Fruit fly (Drosophila melanogaster) whole organism, embryonic: Measurements from ENCODE around the gene Rm62.

Source experiments
- Atf-2 ChIP-seq: fragments of 200-800 bp; sonication (Bioruptor generic); optimal IDR thresholded peaks from 2 replicates; lab custom pipeline; 2016; ENCODE audit warnings: missing biosample characterization, missing genetic modification characterization
- Atf6 ChIP-seq: fragments of 200-800 bp; sonication (Bioruptor generic); IDR thresholded peaks from 2 replicates; pipeline ENCODE4 v1.3.6; 2022; ENCODE audit warnings: missing biosample characterization, missing genetic modification characterization
- CG1024 ChIP-seq: fragments of 200-800 bp; sonication (Bioruptor generic); IDR thresholded peaks from 2 replicates; pipeline ENCODE4 v1.3.6; 2022; ENCODE audit warnings: missing biosample characterization, missing genetic modification characterization
- CG10654 ChIP-seq: fragments of 200-800 bp; sonication (Bioruptor generic); optimal IDR thresholded peaks from 2 replicates; lab custom pipeline; 2016; ENCODE audit warnings: missing biosample characterization, missing genetic modification characterization
- CG10959 ChIP-seq: fragments of 200-800 bp; sonication (Bioruptor generic); IDR thresholded peaks from 2 replicates; pipeline ENCODE4 v1.3.6; 2022; ENCODE audit warnings: missing biosample characterization, missing genetic modification characterization
- CG10979 ChIP-seq: fragments of 200-800 bp; sonication (Bioruptor generic); optimal IDR thresholded peaks from 2 replicates; lab custom pipeline; 2018; ENCODE audit warnings: missing biosample characterization, mild to moderate bottlenecking, missing genetic modification characterization, moderate library complexity
- CG11093 ChIP-seq: fragments of 200-800 bp; sonication (Bioruptor generic); IDR thresholded peaks from 3 replicates; pipeline ENCODE4 v1.3.6; 2022; ENCODE audit warnings: missing biosample characterization, missing genetic modification characterization
- CG11696 ChIP-seq: fragments of 200-800 bp; sonication (Bioruptor generic); IDR thresholded peaks from 2 replicates; pipeline ENCODE4 v1.3.6; 2022; ENCODE audit warnings: missing biosample characterization, missing genetic modification characterization
- CG1233 ChIP-seq: fragments of 200-800 bp; sonication (Bioruptor generic); optimal IDR thresholded peaks from 4 replicates; lab custom pipeline; 2018; ENCODE audit warnings: missing biosample characterization, mild to moderate bottlenecking, missing genetic modification characterization
- CG13123 ChIP-seq: fragments of 200-800 bp; sonication (Bioruptor generic); optimal IDR thresholded peaks from 2 replicates; lab custom pipeline; 2016; ENCODE audit warnings: missing biosample characterization, missing genetic modification characterization
- CG13287 ChIP-seq: fragments of 200-800 bp; sonication (Bioruptor generic); IDR thresholded peaks from 2 replicates; pipeline ENCODE4 v1.3.6; 2022; ENCODE audit warnings: missing biosample characterization, missing genetic modification characterization; ENCODE audit not compliant: partially characterized antibody
- CG14050 ChIP-seq: fragments of 200-800 bp; sonication (Bioruptor generic); IDR thresholded peaks from 3 replicates; pipeline ENCODE4 v1.3.6; 2022; ENCODE audit warnings: missing biosample characterization, missing genetic modification characterization
- CG14860 ChIP-seq: fragments of 200-800 bp; sonication (Bioruptor generic); IDR thresholded peaks from 3 replicates; pipeline ENCODE4 v1.3.6; 2022; ENCODE audit warnings: missing biosample characterization, missing genetic modification characterization; ENCODE audit not compliant: partially characterized antibody
- CG15011 ChIP-seq: fragments of 200-800 bp; sonication (Bioruptor generic); optimal IDR thresholded peaks from 3 replicates; lab custom pipeline; 2018; ENCODE audit warnings: missing biosample characterization, mild to moderate bottlenecking, missing genetic modification characterization
- CG1602 ChIP-seq: fragments of 200-800 bp; sonication (Bioruptor generic); optimal IDR thresholded peaks from 3 replicates; lab custom pipeline; 2016; ENCODE audit warnings: missing biosample characterization, missing genetic modification characterization
- CG16863 ChIP-seq: fragments of 200-800 bp; sonication (Bioruptor generic); optimal IDR thresholded peaks from 3 replicates; lab custom pipeline; 2016; ENCODE audit warnings: missing biosample characterization, missing genetic modification characterization
- CG17186 ChIP-seq: fragments of 200-800 bp; sonication (Bioruptor generic); optimal IDR thresholded peaks from 3 replicates; lab custom pipeline; 2017; ENCODE audit warnings: missing biosample characterization, missing genetic modification reagents, missing genetic modification characterization
- CG17912 ChIP-seq: fragments of 200-800 bp; sonication (Bioruptor generic); optimal IDR thresholded peaks from 2 replicates; lab custom pipeline; 2018; ENCODE audit warnings: missing biosample characterization, mild to moderate bottlenecking, missing genetic modification characterization
- CG18262 ChIP-seq: fragments of 200-800 bp; optimal IDR thresholded peaks from 3 replicates; lab custom pipeline; 2019; ENCODE audit warnings: missing biosample characterization, mild to moderate bottlenecking, missing genetic modification characterization, moderate library complexity
- CG2678 ChIP-seq: fragments of 200-800 bp; sonication (Bioruptor generic); optimal IDR thresholded peaks from 3 replicates; lab custom pipeline; 2019; ENCODE audit warnings: missing biosample characterization, mild to moderate bottlenecking, missing genetic modification characterization, moderate library complexity
- CG4424 ChIP-seq: fragments of 200-800 bp; sonication (Bioruptor generic); optimal IDR thresholded peaks from 3 replicates; lab custom pipeline; 2016; ENCODE audit warnings: missing biosample characterization, missing genetic modification characterization
- CG5245 ChIP-seq: fragments of 200-800 bp; sonication (Bioruptor generic); optimal IDR thresholded peaks from 3 replicates; lab custom pipeline; 2016; ENCODE audit warnings: missing biosample characterization, missing genetic modification characterization
- CG6175 ChIP-seq: fragments of 200-800 bp; sonication (Bioruptor generic); IDR thresholded peaks from 3 replicates; pipeline ENCODE4 v1.3.6; 2022; ENCODE audit warnings: missing biosample characterization, missing genetic modification characterization
- CG9609 ChIP-seq: fragments of 200-800 bp; sonication (Bioruptor generic); optimal IDR thresholded peaks from 3 replicates; lab custom pipeline; 2016; ENCODE audit warnings: missing biosample characterization, missing genetic modification characterization
- Dip2 ChIP-seq: fragments of 200-800 bp; sonication (Bioruptor generic); IDR thresholded peaks from 2 replicates; pipeline ENCODE4 v1.3.6; 2022; ENCODE audit warnings: missing biosample characterization, missing genetic modification characterization
- Doc3 ChIP-seq: fragments of 200-800 bp; sonication (Bioruptor generic); IDR thresholded peaks from 3 replicates; pipeline ENCODE4 v1.3.6; 2022; ENCODE audit warnings: missing biosample characterization, missing genetic modification characterization; ENCODE audit not compliant: partially characterized antibody
- Dref ChIP-seq: fragments of 200-800 bp; sonication (Bioruptor generic); IDR thresholded peaks from 2 replicates; pipeline ENCODE4 v1.3.6; 2022; ENCODE audit warnings: missing biosample characterization, missing genetic modification characterization
- Elba2 ChIP-seq: fragments of 200-800 bp; sonication (Bioruptor generic); optimal IDR thresholded peaks from 3 replicates; lab custom pipeline; 2016; ENCODE audit warnings: missing biosample characterization, missing genetic modification characterization
- HLH3B ChIP-seq: fragments of 200-800 bp; sonication (Bioruptor generic); IDR thresholded peaks from 2 replicates; pipeline ENCODE4 v1.3.6; 2022; ENCODE audit warnings: missing biosample characterization, missing genetic modification characterization
- HLHmδ ChIP-seq: fragments of 200-800 bp; sonication (Bioruptor generic); optimal IDR thresholded peaks from 2 replicates; lab custom pipeline; 2018; ENCODE audit warnings: missing biosample characterization, mild to moderate bottlenecking, missing genetic modification characterization, moderate library complexity
- Hand ChIP-seq: fragments of 200-800 bp; sonication (Bioruptor generic); optimal IDR thresholded peaks from 2 replicates; lab custom pipeline; 2017; ENCODE audit warnings: mild to moderate bottlenecking, missing biosample characterization, missing genetic modification reagents, missing genetic modification characterization
- Hmr ChIP-seq: fragments of 200-800 bp; sonication (Bioruptor generic); optimal IDR thresholded peaks from 3 replicates; lab custom pipeline; 2017; ENCODE audit warnings: mild to moderate bottlenecking, missing biosample characterization, missing genetic modification reagents, missing genetic modification characterization
- Lhr ChIP-seq: fragments of 200-800 bp; sonication (Bioruptor generic); optimal IDR thresholded peaks from 3 replicates; lab custom pipeline; 2017; ENCODE audit warnings: mild to moderate bottlenecking, missing biosample characterization, missing genetic modification reagents, missing genetic modification characterization
- Meics ChIP-seq: fragments of 200-800 bp; sonication (Bioruptor generic); optimal IDR thresholded peaks from 2 replicates; lab custom pipeline; 2017; ENCODE audit warnings: missing biosample characterization, mild to moderate bottlenecking, missing genetic modification characterization
- Sry-δ ChIP-seq: fragments of 200-800 bp; sonication (Bioruptor generic); optimal IDR thresholded peaks from 2 replicates; lab custom pipeline; 2016; ENCODE audit warnings: missing biosample characterization, missing genetic modification characterization
- Vsx1 ChIP-seq: fragments of 200-800 bp; sonication (Bioruptor generic); optimal IDR thresholded peaks from 2 replicates; lab custom pipeline; 2017; ENCODE audit warnings: missing biosample characterization, mild to moderate bottlenecking, missing genetic modification characterization, missing genetic modification reagents
- ac ChIP-seq: fragments of 200-800 bp; sonication (Bioruptor generic); optimal IDR thresholded peaks from 3 replicates; lab custom pipeline; 2017; ENCODE audit warnings: missing biosample characterization, mild to moderate bottlenecking, missing genetic modification characterization
- ems ChIP-seq: fragments of 200-800 bp; sonication (Bioruptor generic); optimal IDR thresholded peaks from 3 replicates; lab custom pipeline; 2016; ENCODE audit warnings: missing biosample characterization, missing genetic modification characterization
- fd64A ChIP-seq: fragments of 200-800 bp; sonication (Bioruptor generic); optimal IDR thresholded peaks from 3 replicates; lab custom pipeline; 2018; ENCODE audit warnings: missing biosample characterization, mild to moderate bottlenecking, missing genetic modification characterization
- gcm ChIP-seq: fragments of 200-800 bp; sonication (Bioruptor generic); optimal IDR thresholded peaks from 2 replicates; lab custom pipeline; 2019; ENCODE audit warnings: missing biosample characterization, mild to moderate bottlenecking, missing genetic modification characterization, moderate library complexity
- hth ChIP-seq: fragments of >200 bp; optimal IDR thresholded peaks from 2 replicates; lab custom pipeline; 2017; ENCODE audit warnings: inconsistent platforms
- lab ChIP-seq: fragments of 200-800 bp; sonication (Bioruptor generic); optimal IDR thresholded peaks from 3 replicates; lab custom pipeline; 2017; ENCODE audit warnings: missing biosample characterization, missing genetic modification characterization, mild to moderate bottlenecking, moderate library complexity, missing genetic modification reagents
- lbe ChIP-seq: fragments of 200-800 bp; sonication (Bioruptor generic); optimal IDR thresholded peaks from 2 replicates; lab custom pipeline; 2016; ENCODE audit warnings: missing biosample characterization, mild to moderate bottlenecking, missing genetic modification characterization
- luna ChIP-seq: fragments of 200-800 bp; sonication (Bioruptor generic); optimal IDR thresholded peaks from 2 replicates; lab custom pipeline; 2016; ENCODE audit warnings: missing biosample characterization, missing genetic modification characterization
- pros ChIP-seq: fragments of 200-800 bp; sonication (Bioruptor generic); optimal IDR thresholded peaks from 3 replicates; lab custom pipeline; 2019; ENCODE audit warnings: missing biosample characterization, mild to moderate bottlenecking, missing genetic modification characterization, moderate library complexity
- sens ChIP-seq: fragments of 200-800 bp; sonication (Bioruptor generic); peaks from one replicate; lab custom pipeline; 2016; ENCODE audit warnings: missing biosample characterization, missing genetic modification characterization
- slou ChIP-seq: fragments of 200-800 bp; sonication (Bioruptor generic); optimal IDR thresholded peaks from 3 replicates; lab custom pipeline; 2016; ENCODE audit warnings: missing biosample characterization, missing genetic modification characterization
- slp2 ChIP-seq: fragments of 200-800 bp; sonication (Bioruptor generic); optimal IDR thresholded peaks from 2 replicates; lab custom pipeline; 2016; ENCODE audit warnings: missing biosample characterization, missing genetic modification characterization
- sqz ChIP-seq: fragments of 200-800 bp; sonication (Bioruptor generic); optimal IDR thresholded peaks from 3 replicates; lab custom pipeline; 2018; ENCODE audit warnings: missing biosample characterization, mild to moderate bottlenecking, missing genetic modification characterization
- toy ChIP-seq: fragments of 200-800 bp; sonication (Bioruptor generic); IDR thresholded peaks from 2 replicates; pipeline ENCODE4 v1.3.6; 2022; ENCODE audit warnings: missing biosample characterization, missing genetic modification characterization
- trh ChIP-seq: fragments of 200-800 bp; sonication (Bioruptor generic); optimal IDR thresholded peaks from 2 replicates; lab custom pipeline; 2016; ENCODE audit warnings: missing biosample characterization, missing genetic modification characterization
- vfl ChIP-seq: fragments of 200-800 bp; sonication (Bioruptor generic); optimal IDR thresholded peaks from 2 replicates; lab custom pipeline; 2016; ENCODE audit warnings: missing biosample characterization, missing genetic modification characterization

The Rm62 gene

DNA sequence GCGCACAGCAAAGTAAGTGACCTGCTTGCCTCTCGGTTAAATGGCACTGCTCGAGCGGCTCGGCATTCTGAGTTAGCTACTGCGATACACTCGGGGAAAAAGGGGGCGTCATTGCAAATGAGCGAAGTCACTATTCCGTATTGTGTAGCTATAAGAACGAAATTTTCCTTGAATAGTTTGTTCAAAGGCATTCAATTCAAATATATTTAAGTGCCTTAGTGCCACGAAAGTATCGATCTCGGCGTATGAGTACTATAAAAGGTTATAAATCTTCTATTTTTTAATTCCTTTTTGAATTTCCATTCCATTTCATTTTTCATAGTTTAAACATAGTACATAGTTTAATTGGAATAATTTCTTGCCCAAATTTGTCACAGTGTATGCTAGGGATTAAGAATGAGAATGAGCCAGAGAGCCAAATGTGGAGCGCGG, 10.1 kb downstream of the Rm62 start (continued):
- TF ChIP-seq Meics (GFP tag; lab: Kevin White, UChicago), result peak; percentile 65
- TF ChIP-seq Dip2 (GFP tag; lab: Robert Waterston, UW), result no peak
- peak; percentile 9 for TF ChIP-seq CG1602 (GFP tag; lab: Kevin White, UChicago)
- TF ChIP-seq Doc3, result no peak
- peak; percentile 76 for TF ChIP-seq CG2678 (tag; lab: Kevin White, UChicago)
- TF ChIP-seq CG18262 (tag; lab: Kevin White, UChicago), result peak; percentile 68
- TF ChIP-seq pros, result no peak
- peak; percentile 30 for TF ChIP-seq Atf-2 (GFP tag; lab: Kevin White, UChicago)
- TF ChIP-seq CG17186, result no peak
- no peak for TF ChIP-seq CG1024 (GFP tag; lab: Robert Waterston, UW)
- TF ChIP-seq CG10979, result peak; percentile 40
- TF ChIP-seq CG14050 (GFP tag; lab: Robert Waterston, UW), result no peak
- no peak for TF ChIP-seq CG17912
- TF ChIP-seq CG10654 (GFP tag; lab: Kevin White, UChicago), result peak; percentile 44
- peak; percentile 42 for TF ChIP-seq CG16863 (GFP tag; lab: Kevin White, UChicago)
- no peak for TF ChIP-seq HLH3B (GFP tag; lab: Robert Waterston, UW)
- TF ChIP-seq slp2, result peak; percentile 43
- no peak for TF ChIP-seq CG11696 (GFP tag; lab: Robert Waterston, UW)
- TF ChIP-seq CG9609, result peak; percentile 20
- TF ChIP-seq CG1233 (GFP tag; lab: Kevin White, UChicago), result no peak
- peak; percentile 33 for TF ChIP-seq lab (GFP tag; lab: Kevin White, UChicago)
- no peak for TF ChIP-seq CG5245 (GFP tag; lab: Kevin White, UChicago)
- TF ChIP-seq CG4424, result peak; percentile 41
- TF ChIP-seq vfl (GFP tag; lab: Kevin White, UChicago), result no peak
- TF ChIP-seq CG10959, result no peak
- TF ChIP-seq ac (GFP tag; lab: Kevin White, UChicago), result no peak
- no peak for TF ChIP-seq Dref (GFP tag; lab: Robert Waterston, UW)
- TF ChIP-seq Hand, result peak; percentile 70
- TF ChIP-seq CG13287, result no peak
- TF ChIP-seq CG15011 (GFP tag; lab: Kevin White, UChicago), result peak; percentile 23
- TF ChIP-seq Hmr (GFP tag; lab: Kevin White, UChicago), result peak; percentile 44
- TF ChIP-seq CG11093 (GFP tag; lab: Robert Waterston, UW), result no peak
- no peak for TF ChIP-seq Vsx1 (GFP tag; lab: Kevin White, UChicago)
- TF ChIP-seq Sry-δ (GFP tag; lab: Kevin White, UChicago), result no peak
- TF ChIP-seq CG14860, result no peak
- TF ChIP-seq Atf6, result no peak; the same call in 1 of the 2 replicates
- TF ChIP-seq sens (GFP tag; lab: Kevin White, UChicago), result peak; percentile 91
- no peak for TF ChIP-seq toy (GFP tag; lab: Robert Waterston, UW)
- no peak for TF ChIP-seq trh (GFP tag; lab: Kevin White, UChicago)
- no peak for TF ChIP-seq luna (GFP tag; lab: Kevin White, UChicago)
- TF ChIP-seq HLHmδ, result no peak
- TF ChIP-seq fd64A (GFP tag; lab: Kevin White, UChicago), result no peak
- no peak for TF ChIP-seq hth
- peak; percentile 27 for TF ChIP-seq ems (GFP tag; lab: Kevin White, UChicago)
- TF ChIP-seq CG6175, result no peak
- TF ChIP-seq Lhr, result peak; percentile 9
- TF ChIP-seq lbe, result no peak
- TF ChIP-seq CG13123 (GFP tag; lab: Kevin White, UChicago), result peak; percentile 18
- TF ChIP-seq gcm (GFP tag; lab: Kevin White, UChicago), result no peak
- TF ChIP-seq slou (GFP tag; lab: Kevin White, UChicago), result no peak
- no peak for TF ChIP-seq sqz (GFP tag; lab: Kevin White, UChicago)
- TF ChIP-seq Elba2 (GFP tag; lab: Kevin White, UChicago), result no peak
